Fruit fly (Drosophila melanogaster): ENCODE results near the gene CG12375.

Gene CG12375

DNA sequence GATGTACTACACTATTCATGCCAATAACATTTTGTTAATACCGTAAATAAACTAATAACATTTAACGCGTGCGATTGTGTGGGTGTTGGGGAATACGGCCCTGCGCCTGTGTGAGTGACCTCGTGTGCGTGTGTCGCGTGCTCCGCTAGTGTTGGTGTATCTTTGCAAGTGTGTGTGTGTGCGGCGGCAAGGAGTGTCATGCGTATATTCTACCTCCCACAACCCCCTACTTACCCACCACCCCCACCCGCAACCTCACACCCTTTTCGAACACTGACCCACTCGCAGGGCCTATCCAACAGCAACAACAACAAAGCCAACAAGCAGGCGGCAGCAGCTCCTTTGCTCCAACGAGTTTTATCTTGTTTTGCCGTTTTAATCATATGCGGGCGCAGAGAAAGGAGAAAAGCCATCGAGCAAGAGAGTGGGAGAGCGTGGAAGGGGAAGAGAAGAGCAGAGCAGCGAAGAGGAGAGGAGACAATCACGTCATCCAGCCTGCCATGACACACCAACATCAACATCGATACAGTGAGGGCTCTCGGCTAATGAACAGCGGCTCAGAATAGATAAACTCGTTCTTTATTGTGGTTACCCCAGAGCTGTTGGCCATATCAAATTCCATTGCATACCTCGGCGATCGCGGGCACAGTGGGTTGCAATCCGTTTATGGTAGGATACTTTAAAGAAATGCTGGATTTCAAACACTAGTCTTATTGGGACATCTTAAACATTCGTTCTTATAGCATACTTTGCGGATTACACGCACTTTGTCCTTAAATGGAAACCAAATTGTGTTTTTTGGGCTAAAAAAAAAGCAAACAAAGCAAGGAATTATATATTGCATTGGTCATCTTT is 42.1 kb downstream of the CG12375 start (continued):
- TF ChIP-seq Sox100B (GFP tag; optimal IDR thresholded peaks at IDR 0.05): peak; percentile 9
- TF ChIP-seq CG7928 (GFP tag; optimal IDR thresholded peaks at IDR 0.05): no peak
- TF ChIP-seq CG6254 (GFP tag; optimal IDR thresholded peaks at IDR 0.05): no peak
- peak; percentile 42; the same call in 1 of the 3 replicates for TF ChIP-seq CG34422 (GFP tag; IDR thresholded peaks at IDR 0.05)
- no peak for TF ChIP-seq bowl (GFP tag; IDR thresholded peaks at IDR 0.05)
- TF ChIP-seq CG4404 (GFP tag; IDR thresholded peaks at IDR 0.05): no peak
- TF ChIP-seq Trl (optimal IDR thresholded peaks at IDR 0.05): peak; percentile 57 to 63
- no peak for TF ChIP-seq Trl (GFP tag; optimal IDR thresholded peaks at IDR 0.05)
- peak; percentile 22 for TF ChIP-seq Dip3 (GFP tag; optimal IDR thresholded peaks at IDR 0.05)
- no peak for TF ChIP-seq her (GFP tag; optimal IDR thresholded peaks at IDR 0.05)
- no peak for TF ChIP-seq repo (GFP tag; optimal IDR thresholded peaks at IDR 0.05)
- TF ChIP-seq CG12071 (GFP tag; optimal IDR thresholded peaks at IDR 0.05): no peak
- no peak for TF ChIP-seq B-H1 (GFP tag; IDR thresholded peaks at IDR 0.05)
- TF ChIP-seq CG12769 (tag; optimal IDR thresholded peaks at IDR 0.05): peak; percentile 36
- no peak for TF ChIP-seq scrt (GFP tag; optimal IDR thresholded peaks at IDR 0.05)
- no peak for TF ChIP-seq CG4730 (GFP tag; IDR thresholded peaks at IDR 0.05)
- peak; percentile 23 for TF ChIP-seq Meics (GFP tag; optimal IDR thresholded peaks at IDR 0.05)
- TF ChIP-seq sr (GFP tag; IDR thresholded peaks at IDR 0.05): peak; percentile 41; the same call in 1 of the 3 replicates
- no peak for TF ChIP-seq fd96Cb (tag; optimal IDR thresholded peaks at IDR 0.05)
- TF ChIP-seq sima (GFP tag; optimal IDR thresholded peaks at IDR 0.05): no peak
- no peak for TF ChIP-seq Bgb (GFP tag; IDR thresholded peaks at IDR 0.05; ENCODE audit: partially characterized antibody)
- peak; percentile 41 for TF ChIP-seq CG6813 (GFP tag; optimal IDR thresholded peaks at IDR 0.05)
- no peak for TF ChIP-seq CG14860 (GFP tag; IDR thresholded peaks at IDR 0.05; ENCODE audit: partially characterized antibody)
- TF ChIP-seq dmrt11E (tag; optimal IDR thresholded peaks at IDR 0.05): no peak
- no peak for TF ChIP-seq fd3F (GFP tag; optimal IDR thresholded peaks at IDR 0.05)
- TF ChIP-seq pita (GFP tag; optimal IDR thresholded peaks at IDR 0.05): no peak
- no peak for TF ChIP-seq CG32532 (GFP tag; IDR thresholded peaks at IDR 0.05)
- TF ChIP-seq CG6765 (GFP tag; optimal IDR thresholded peaks at IDR 0.05): no peak
- TF ChIP-seq trem (tag; optimal IDR thresholded peaks at IDR 0.05): no peak
- TF ChIP-seq CG3847 (GFP tag; IDR thresholded peaks at IDR 0.05): no peak; the same call in 1 of the 2 replicates
- TF ChIP-seq CG13296 (GFP tag; optimal IDR thresholded peaks at IDR 0.05): no peak
- TF ChIP-seq CG10209 (GFP tag; optimal IDR thresholded peaks at IDR 0.05): no peak
- peak; percentile 59 for TF ChIP-seq CG13894 (tag; optimal IDR thresholded peaks at IDR 0.05)
- peak; percentile 47 for TF ChIP-seq Atf3 (GFP tag; optimal IDR thresholded peaks at IDR 0.05)
- no peak for TF ChIP-seq bcd (GFP tag; optimal IDR thresholded peaks at IDR 0.05)
- TF ChIP-seq CoRest (tag; optimal IDR thresholded peaks at IDR 0.05): no peak
- TF ChIP-seq sisA (GFP tag; IDR thresholded peaks at IDR 0.05): no peak
- TF ChIP-seq pan (optimal IDR thresholded peaks at IDR 0.05): no peak
- peak in 1 of 2 experiments; percentile 16 for TF ChIP-seq pan (GFP tag; optimal IDR thresholded peaks at IDR 0.05 in 1 of 2, IDR thresholded peaks at IDR 0.05 in 1 of 2)
- TF ChIP-seq CG17361 (GFP tag; IDR thresholded peaks at IDR 0.05): 0 out of 3 replicates have a peak, but pooled peaks have one; percentile 27
- TF ChIP-seq stc (GFP tag; IDR thresholded peaks at IDR 0.05): no peak
- TF ChIP-seq CG4282 (GFP tag; optimal IDR thresholded peaks at IDR 0.05): peak; percentile 49
- no peak for TF ChIP-seq Sin3A (optimal IDR thresholded peaks at IDR 0.05)
- peak; percentile 34 for TF ChIP-seq yki (optimal IDR thresholded peaks at IDR 0.05)
- TF ChIP-seq Ada2b (GFP tag; IDR thresholded peaks at IDR 0.05): 0 out of 2 replicates have a peak, but pooled peaks have one; percentile 13
- no peak for TF ChIP-seq az2 (GFP tag; optimal IDR thresholded peaks at IDR 0.05)
- peak; percentile 9 for TF ChIP-seq CHES-1-like (GFP tag; optimal IDR thresholded peaks at IDR 0.05)
- TF ChIP-seq tx (GFP tag; optimal IDR thresholded peaks at IDR 0.05): no peak
- no peak for TF ChIP-seq Bteb2 (GFP tag; optimal IDR thresholded peaks at IDR 0.05)
- TF ChIP-seq CG2875 (GFP tag; optimal IDR thresholded peaks at IDR 0.05): no peak
- no peak for TF ChIP-seq gro (GFP tag; optimal IDR thresholded peaks at IDR 0.05)
